Worm (Caenorhabditis elegans) whole organism, L3 larva: ENCODE measurements around the gene ugt-11.
"Not testable (repeated sequence)": the region's sequence is repeated elsewhere in the genome, so short reads cannot be mapped to it uniquely, and the experiment has no call there.

ENCODE experiments used
- nhr-76 ChIP-seq: fragments of 150-350 bp; sonication (generic microtip); optimal IDR thresholded peaks from 5 replicates; lab custom pipeline; 2014; ENCODE audit warnings: missing biosample characterization, missing genetic modification characterization
- pqm-1 ChIP-seq: fragments of 150-350 bp; optimal IDR thresholded peaks from 2 replicates; lab custom pipeline; 2017; ENCODE audit warnings: missing biosample characterization, missing genetic modification characterization, inconsistent platforms
- tbx-2 ChIP-seq: sonication (generic microtip); optimal IDR thresholded peaks from 2 replicates; lab custom pipeline; 2016; ENCODE audit warnings: mild to moderate bottlenecking, missing genetic modification characterization, missing compliant biosample characterization
- ztf-11 ChIP-seq: fragments of 150-350 bp; optimal IDR thresholded peaks from 2 replicates; lab custom pipeline; 2014; ENCODE audit warnings: missing biosample characterization, missing genetic modification characterization

DNA sequence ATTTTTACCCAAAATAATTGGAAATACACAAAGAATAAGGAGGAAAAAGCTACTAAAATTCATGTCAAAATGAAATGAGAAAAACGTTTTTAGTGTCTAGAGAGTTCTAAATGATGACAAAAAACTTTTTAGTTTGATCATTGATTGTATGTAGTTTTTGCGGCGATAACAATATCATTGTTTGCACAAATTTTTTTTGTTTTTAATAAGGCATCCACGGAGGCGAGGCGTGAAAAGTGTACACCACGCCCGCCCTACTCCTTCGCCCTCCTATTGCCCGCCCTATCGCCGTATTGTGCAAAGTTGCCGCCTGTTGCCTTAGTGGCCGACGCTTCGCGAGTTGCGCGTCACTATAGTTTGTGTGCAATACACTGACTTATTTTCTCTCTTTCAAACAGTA is 5.1 kb upstream of the ugt-11 start, which contains the start of gene ugt-10:
- not testable (repeated sequence) for TF ChIP-seq ztf-11 (tag; lab: Kevin White, UChicago); tbx-2 (tag; lab: Kevin White, UChicago); pqm-1; nhr-76 (tag; lab: Kevin White, UChicago)
